Worm (Caenorhabditis elegans): ENCODE data around the gene spp-4.
A peak's percentile ranks its signal among the peaks of the same experiment; 100 is the strongest.

Gene spp-4

DNA sequence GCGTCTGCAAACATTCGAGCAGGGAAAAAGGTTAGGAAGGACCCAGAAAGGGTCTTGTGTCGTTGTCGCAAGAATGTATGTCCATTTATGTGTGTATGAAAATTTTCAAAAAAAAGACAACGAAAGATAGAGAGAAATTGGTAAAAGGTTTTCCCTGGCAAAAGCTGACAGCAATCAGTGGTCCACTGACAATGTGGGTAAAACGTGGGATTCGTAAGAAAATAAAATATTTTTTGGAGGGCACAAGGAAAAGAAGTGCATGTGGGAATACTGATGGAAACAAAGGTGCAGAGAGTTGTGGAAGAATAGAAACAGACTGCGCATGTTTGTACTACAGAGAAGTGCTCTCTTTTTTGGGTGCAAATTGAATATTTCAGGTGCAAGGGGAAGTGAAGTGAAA, 35.4 kb downstream of the spp-4 start:
- no peak for TF ChIP-seq ceh-36 (tag; optimal IDR thresholded peaks at IDR 0.05)

DNA sequence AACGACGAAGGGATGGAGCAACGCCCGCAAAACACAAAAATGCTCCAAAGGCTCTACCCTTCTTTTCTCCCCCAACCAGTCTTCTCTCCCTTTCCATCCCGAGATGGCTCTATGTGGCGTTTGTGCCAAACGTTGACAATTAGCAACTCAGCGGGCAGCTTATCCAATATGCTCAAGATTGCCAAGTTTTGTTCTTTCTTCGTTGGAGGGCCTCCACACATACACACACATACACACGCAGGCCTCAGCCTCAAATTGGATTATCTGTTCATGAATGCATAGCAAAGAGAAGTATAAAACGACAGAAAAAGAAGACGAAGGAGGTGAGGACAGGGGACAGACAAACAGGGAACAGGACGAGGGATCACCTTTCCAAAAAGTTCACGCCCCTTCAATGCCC, 37.2 kb downstream of the spp-4 start:
- peak; percentile 17 for TF ChIP-seq hmg-4 (GFP tag; optimal IDR thresholded peaks at IDR 0.05)
- no peak for TF ChIP-seq sea-1 (GFP tag; conservative IDR thresholded peaks at IDR 0.05)

DNA sequence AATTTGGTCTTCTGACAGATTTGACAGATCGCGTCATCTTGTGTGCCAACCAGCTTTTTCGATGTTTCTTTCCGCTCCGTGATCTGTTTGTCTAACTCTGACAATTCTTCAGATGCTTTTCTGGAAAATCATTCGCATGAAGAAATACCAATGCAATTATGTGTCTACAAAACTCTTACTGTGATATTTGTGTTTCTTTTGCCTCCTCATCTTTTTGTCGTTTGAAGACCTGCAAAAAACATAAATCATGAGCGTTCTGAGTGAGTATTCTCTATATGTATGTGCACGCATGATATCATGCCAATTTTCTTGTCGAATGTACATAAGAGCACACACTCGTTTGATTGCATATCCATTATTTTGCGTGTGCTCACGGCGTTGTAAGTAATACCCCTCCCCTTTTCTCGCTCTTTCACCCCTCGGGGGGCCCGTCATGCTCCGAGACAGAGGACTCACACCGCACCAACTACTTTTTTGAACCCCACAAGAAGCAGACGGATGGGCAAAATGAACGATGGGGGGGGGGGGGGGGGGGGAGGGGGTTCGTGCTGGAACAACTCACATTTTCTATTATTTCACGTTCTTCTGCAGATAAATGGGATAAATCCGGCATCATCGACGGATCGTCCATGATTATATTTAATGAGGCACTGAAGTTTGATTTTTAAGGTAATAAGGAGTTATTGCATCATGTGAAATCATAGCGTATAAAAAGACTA, 38.7 kb downstream of the spp-4 start, which contains the start of gene unc-10:
TSS of gene unc-10 (minus strand) at position 652 of the 719 bp plus-strand sequence.
- no peak for TF ChIP-seq B0310.2 (tag; optimal IDR thresholded peaks at IDR 0.05)
- no peak for TF ChIP-seq scrt-1 (GFP tag; IDR thresholded peaks at IDR 0.05)
- TF ChIP-seq pes-1 (GFP tag; IDR thresholded peaks at IDR 0.05) = no peak

DNA sequence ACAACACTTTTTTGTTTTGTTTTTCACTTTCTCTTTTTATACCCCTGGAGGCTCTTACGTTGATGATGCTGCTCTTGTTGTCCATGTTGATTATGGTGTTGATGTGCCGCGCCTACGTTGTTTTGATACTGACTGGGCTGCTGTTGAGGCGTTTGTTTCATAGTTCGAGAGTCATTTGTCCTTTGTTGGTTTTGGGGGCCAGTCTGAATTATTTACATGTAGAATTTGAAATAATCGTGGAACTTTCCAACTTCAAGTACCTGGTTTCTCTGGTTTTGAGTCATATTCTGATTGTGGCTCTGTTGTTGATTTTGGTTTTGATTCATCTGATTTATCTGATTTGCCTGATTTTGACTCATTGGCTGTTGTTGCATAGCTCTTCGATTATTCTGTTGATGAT, 40.5 kb downstream of the spp-4 start:
- TF ChIP-seq ceh-13 (GFP tag; optimal IDR thresholded peaks at IDR 0.05) = no peak
- no peak for TF ChIP-seq aly-1 (tag; optimal IDR thresholded peaks at IDR 0.05)
- no peak for TF ChIP-seq flt-1 (GFP tag; IDR thresholded peaks at IDR 0.05)
- TF ChIP-seq hnd-1 (tag; optimal IDR thresholded peaks at IDR 0.05) = no peak
- TF ChIP-seq hmbx-1 (tag; optimal IDR thresholded peaks at IDR 0.05) = no peak
- no peak for TF ChIP-seq ets-7 (tag; optimal IDR thresholded peaks at IDR 0.05)
- no peak for TF ChIP-seq F13C5.2 (tag; optimal IDR thresholded peaks at IDR 0.05)
- no peak for TF ChIP-seq B0310.2 (tag; optimal IDR thresholded peaks at IDR 0.05)
- TF ChIP-seq ama-1 (optimal IDR thresholded peaks at IDR 0.05) = no peak
- no peak for TF ChIP-seq hmg-4 (GFP tag; optimal IDR thresholded peaks at IDR 0.05)
- no peak for TF ChIP-seq ceh-36 (tag; optimal IDR thresholded peaks at IDR 0.05)
- TF ChIP-seq tbx-37 (GFP tag; conservative IDR thresholded peaks at IDR 0.05) = no peak
- no peak for TF ChIP-seq tbx-11 (GFP tag; IDR thresholded peaks at IDR 0.05)
- TF ChIP-seq scrt-1 (GFP tag; IDR thresholded peaks at IDR 0.05) = no peak
- TF ChIP-seq sea-1 (GFP tag; conservative IDR thresholded peaks at IDR 0.05) = no peak
- TF ChIP-seq pes-1 (GFP tag; IDR thresholded peaks at IDR 0.05) = no peak

DNA sequence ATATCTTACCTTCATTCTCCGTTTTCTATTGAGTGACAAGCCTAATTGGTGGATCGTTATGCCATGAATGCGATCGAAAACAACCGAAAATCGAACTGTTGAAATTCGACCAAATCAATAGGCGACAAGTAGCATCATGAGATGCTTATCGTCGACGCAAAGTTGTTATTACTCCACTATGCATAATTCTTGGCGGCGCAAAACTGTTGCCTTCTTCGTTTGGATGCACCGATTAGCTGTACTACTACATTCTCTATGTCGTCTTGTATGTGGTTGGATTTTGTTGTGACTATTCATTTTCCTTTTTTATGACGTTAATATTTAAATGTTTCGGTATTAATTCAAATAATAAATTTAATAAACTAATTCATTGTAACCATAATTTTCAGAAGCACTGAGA, 46.6 kb downstream of the spp-4 start, which contains the start of gene F46H5.11:
TSS of gene F46H5.11 (minus strand) at position 101 of the 400 bp plus-strand sequence.
- no peak for TF ChIP-seq sea-1 (GFP tag; conservative IDR thresholded peaks at IDR 0.05)
- no peak for TF ChIP-seq B0310.2 (tag; optimal IDR thresholded peaks at IDR 0.05)
- no peak for TF ChIP-seq tra-4 (tag; optimal IDR thresholded peaks at IDR 0.05)
- no peak for TF ChIP-seq ama-1 (optimal IDR thresholded peaks at IDR 0.05)
- no peak for TF ChIP-seq hmbx-1 (tag; optimal IDR thresholded peaks at IDR 0.05)
- no peak for TF ChIP-seq pes-1 (GFP tag; IDR thresholded peaks at IDR 0.05)
- no peak for TF ChIP-seq ceh-36 (tag; optimal IDR thresholded peaks at IDR 0.05)
- no peak for TF ChIP-seq F13C5.2 (tag; optimal IDR thresholded peaks at IDR 0.05)
- TF ChIP-seq scrt-1 (GFP tag; IDR thresholded peaks at IDR 0.05) = no peak
- TF ChIP-seq aly-1 (tag; optimal IDR thresholded peaks at IDR 0.05) = no peak
- no peak for TF ChIP-seq flt-1 (GFP tag; IDR thresholded peaks at IDR 0.05)
- TF ChIP-seq tbx-37 (GFP tag; conservative IDR thresholded peaks at IDR 0.05) = no peak
- no peak for TF ChIP-seq tbx-11 (GFP tag; IDR thresholded peaks at IDR 0.05)
- TF ChIP-seq ceh-13 (GFP tag; optimal IDR thresholded peaks at IDR 0.05) = no peak
- no peak for TF ChIP-seq hmg-4 (GFP tag; optimal IDR thresholded peaks at IDR 0.05)
- TF ChIP-seq hnd-1 (tag; optimal IDR thresholded peaks at IDR 0.05) = no peak
- TF ChIP-seq ets-7 (tag; optimal IDR thresholded peaks at IDR 0.05) = no peak

DNA sequence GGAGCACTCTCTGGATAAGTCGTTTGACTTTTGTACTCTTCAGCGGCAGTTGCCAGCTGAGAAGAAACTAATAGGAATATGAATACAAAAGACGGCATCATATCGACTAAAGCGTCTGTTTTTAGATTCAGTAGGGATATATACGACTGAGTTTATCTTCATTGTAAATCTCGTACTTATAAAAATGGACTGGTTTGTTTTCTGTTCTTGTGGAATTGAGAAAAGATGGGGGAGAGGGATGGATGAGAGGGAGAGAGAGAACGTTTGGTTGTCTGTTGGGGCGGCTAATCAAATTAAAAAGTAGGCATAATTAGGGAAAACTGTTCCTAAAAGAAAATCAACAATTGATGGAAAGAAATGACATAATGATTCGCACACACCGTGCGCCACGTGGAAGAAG, 49.2 kb downstream of the spp-4 start, which contains the start of gene grd-7:
TSS of gene grd-7 (minus strand) at position 101 of the 400 bp plus-strand sequence.
- TF ChIP-seq tbx-37 (GFP tag; conservative IDR thresholded peaks at IDR 0.05) = no peak
- no peak for TF ChIP-seq hnd-1 (tag; optimal IDR thresholded peaks at IDR 0.05)
- no peak for TF ChIP-seq pes-1 (GFP tag; IDR thresholded peaks at IDR 0.05)
- TF ChIP-seq scrt-1 (GFP tag; IDR thresholded peaks at IDR 0.05) = no peak
- no peak for TF ChIP-seq sea-1 (GFP tag; conservative IDR thresholded peaks at IDR 0.05)
- no peak for TF ChIP-seq tbx-11 (GFP tag; IDR thresholded peaks at IDR 0.05)
- no peak for TF ChIP-seq ceh-36 (tag; optimal IDR thresholded peaks at IDR 0.05)
- TF ChIP-seq hmg-4 (GFP tag; optimal IDR thresholded peaks at IDR 0.05) = no peak
- no peak for TF ChIP-seq tra-4 (tag; optimal IDR thresholded peaks at IDR 0.05)
- no peak for TF ChIP-seq flt-1 (GFP tag; IDR thresholded peaks at IDR 0.05)
- TF ChIP-seq hmbx-1 (tag; optimal IDR thresholded peaks at IDR 0.05) = no peak
- TF ChIP-seq aly-1 (tag; optimal IDR thresholded peaks at IDR 0.05) = no peak
- TF ChIP-seq B0310.2 (tag; optimal IDR thresholded peaks at IDR 0.05) = no peak
- TF ChIP-seq ceh-13 (GFP tag; optimal IDR thresholded peaks at IDR 0.05) = no peak
- no peak for TF ChIP-seq ama-1 (optimal IDR thresholded peaks at IDR 0.05)
- no peak for TF ChIP-seq ets-7 (tag; optimal IDR thresholded peaks at IDR 0.05)
- TF ChIP-seq F13C5.2 (tag; optimal IDR thresholded peaks at IDR 0.05) = no peak

DNA sequence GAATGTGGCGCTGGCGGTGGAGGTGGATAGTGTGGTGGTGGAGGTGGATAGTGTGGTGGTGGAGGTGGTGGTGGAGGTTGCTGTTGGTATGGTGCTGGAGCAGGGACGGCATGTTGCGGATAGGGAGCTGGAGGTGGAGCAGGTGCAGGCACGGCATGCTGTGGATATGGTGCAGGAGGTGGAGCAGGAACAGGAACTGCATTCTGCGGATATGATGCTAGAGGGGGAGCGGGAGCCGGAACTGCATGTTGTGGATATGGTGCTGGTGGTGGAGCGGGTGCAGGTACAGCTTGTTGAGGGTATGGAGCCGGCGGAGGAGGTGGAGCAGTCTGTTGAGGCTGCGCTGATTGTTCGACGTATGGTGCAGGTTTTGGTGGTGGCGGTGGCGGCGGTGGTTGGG, 49.6 kb downstream of the spp-4 start:
- TF ChIP-seq scrt-1 (GFP tag; IDR thresholded peaks at IDR 0.05) (0 out of 2 replicates have a peak, but pooled peaks have one; percentile 30), ama-1 (optimal IDR thresholded peaks at IDR 0.05) (no peak), tbx-11 (GFP tag; IDR thresholded peaks at IDR 0.05) (no peak), pes-1 (GFP tag; IDR thresholded peaks at IDR 0.05) (no peak), tra-4 (tag; optimal IDR thresholded peaks at IDR 0.05) (no peak), B0310.2 (tag; optimal IDR thresholded peaks at IDR 0.05) (no peak), sea-1 (GFP tag; conservative IDR thresholded peaks at IDR 0.05) (0 out of 2 replicates have a peak, but pooled peaks have one; percentile 31), hmg-4 (GFP tag; optimal IDR thresholded peaks at IDR 0.05) (no peak), ets-7 (tag; optimal IDR thresholded peaks at IDR 0.05) (no peak), hnd-1 (tag; optimal IDR thresholded peaks at IDR 0.05) (no peak), aly-1 (tag; optimal IDR thresholded peaks at IDR 0.05) (no peak), flt-1 (GFP tag; IDR thresholded peaks at IDR 0.05) (no peak), F13C5.2 (tag; optimal IDR thresholded peaks at IDR 0.05) (no peak), ceh-13 (GFP tag; optimal IDR thresholded peaks at IDR 0.05) (no peak), tbx-37 (GFP tag; conservative IDR thresholded peaks at IDR 0.05) (no peak)

All from whole organism, early embryonic.